Fruit fly (Drosophila melanogaster) whole organism, adult: ENCODE data around the gene CG32638.

Source experiments
- CG12768 ChIP-seq: fragments of 200-800 bp; sonication (Bioruptor generic); optimal IDR thresholded peaks from 2 replicates; lab custom pipeline; 2017; ENCODE audit warnings: missing biosample characterization, missing genetic modification characterization, mild to moderate bottlenecking, moderate library complexity, missing genetic modification reagents
- CG14711 ChIP-seq: fragments of 200-800 bp; sonication (Bioruptor generic); optimal IDR thresholded peaks from 2 replicates; lab custom pipeline; 2018; ENCODE audit warnings: missing biosample characterization, mild to moderate bottlenecking, missing genetic modification characterization, moderate library complexity
- CG1620 ChIP-seq: fragments of 200-800 bp; sonication (Bioruptor generic); optimal IDR thresholded peaks from 2 replicates; lab custom pipeline; 2016; ENCODE audit warnings: missing biosample characterization, missing genetic modification characterization
- CG33017 ChIP-seq: fragments of 200-800 bp; sonication (Bioruptor generic); optimal IDR thresholded peaks from 2 replicates; lab custom pipeline; 2018; ENCODE audit warnings: missing biosample characterization, mild to moderate bottlenecking, missing genetic modification characterization, moderate library complexity
- CG5204 ChIP-seq: fragments of 200-800 bp; sonication (Bioruptor generic); optimal IDR thresholded peaks from 2 replicates; lab custom pipeline; 2016; ENCODE audit warnings: missing biosample characterization, missing genetic modification characterization
- CG7045 ChIP-seq: fragments of 200-800 bp; sonication (Bioruptor generic); optimal IDR thresholded peaks from 2 replicates; lab custom pipeline; 2017; ENCODE audit warnings: missing biosample characterization, mild to moderate bottlenecking, missing genetic modification characterization
- CG7101 ChIP-seq: fragments of 200-800 bp; sonication (Bioruptor generic); optimal IDR thresholded peaks from 2 replicates; lab custom pipeline; 2018; ENCODE audit warnings: missing biosample characterization, mild to moderate bottlenecking, missing genetic modification characterization, moderate library complexity
- Clk ChIP-seq: fragments of 200-800 bp; sonication (Bioruptor generic); optimal IDR thresholded peaks from 2 replicates; lab custom pipeline; 2017; ENCODE audit warnings: missing biosample characterization, missing genetic modification characterization
- Crg-1 ChIP-seq: fragments of 200-800 bp; sonication (Bioruptor generic); optimal IDR thresholded peaks from 2 replicates; lab custom pipeline; 2016; ENCODE audit warnings: missing biosample characterization, missing genetic modification characterization
- Hr96 ChIP-seq: fragments of 200-800 bp; sonication (Bioruptor generic); optimal IDR thresholded peaks from 2 replicates; lab custom pipeline; 2016; ENCODE audit warnings: missing biosample characterization, missing genetic modification characterization
- Mnt ChIP-seq: fragments of 200-800 bp; sonication (Bioruptor generic); optimal IDR thresholded peaks from 2 replicates; lab custom pipeline; 2016; ENCODE audit warnings: missing biosample characterization, mild to moderate bottlenecking, missing genetic modification characterization
- bab1 ChIP-seq: fragments of 200-800 bp; sonication (Bioruptor generic); optimal IDR thresholded peaks from 3 replicates; lab custom pipeline; 2019; ENCODE audit warnings: missing biosample characterization, mild to moderate bottlenecking, missing genetic modification characterization, moderate library complexity
- cic ChIP-seq: fragments of 200-800 bp; sonication (Bioruptor generic); optimal IDR thresholded peaks from 2 replicates; lab custom pipeline; 2017; ENCODE audit warnings: missing biosample characterization, mild to moderate bottlenecking, missing genetic modification characterization, moderate library complexity
- cnc ChIP-seq, 2 experiments: fragments of >200 bp; optimal IDR thresholded peaks; 2 replicates each; lab custom pipeline; 2017
- kay ChIP-seq: fragments of 200-800 bp; sonication (Bioruptor generic); peaks from one replicate; lab custom pipeline; 2016; ENCODE audit warnings: missing biosample characterization, missing genetic modification characterization, borderline replicate concordance
- ovo ChIP-seq: fragments of 200-800 bp; sonication (Bioruptor generic); optimal IDR thresholded peaks from 2 replicates; lab custom pipeline; 2016; ENCODE audit warnings: missing biosample characterization, missing genetic modification characterization
- pad ChIP-seq: fragments of 200-800 bp; sonication (Bioruptor generic); optimal IDR thresholded peaks from 3 replicates; lab custom pipeline; 2017; ENCODE audit warnings: missing biosample characterization, missing genetic modification characterization, mild to moderate bottlenecking, moderate library complexity, missing genetic modification reagents
- tj ChIP-seq: fragments of 200-800 bp; sonication (Bioruptor generic); optimal IDR thresholded peaks from 3 replicates; lab custom pipeline; 2017; ENCODE audit warnings: missing biosample characterization, mild to moderate bottlenecking, missing genetic modification characterization, moderate library complexity
- toe ChIP-seq: fragments of 200-800 bp; sonication (Bioruptor generic); optimal IDR thresholded peaks from 2 replicates; lab custom pipeline; 2016; ENCODE audit warnings: missing biosample characterization, missing genetic modification characterization

Gene CG32638

DNA sequence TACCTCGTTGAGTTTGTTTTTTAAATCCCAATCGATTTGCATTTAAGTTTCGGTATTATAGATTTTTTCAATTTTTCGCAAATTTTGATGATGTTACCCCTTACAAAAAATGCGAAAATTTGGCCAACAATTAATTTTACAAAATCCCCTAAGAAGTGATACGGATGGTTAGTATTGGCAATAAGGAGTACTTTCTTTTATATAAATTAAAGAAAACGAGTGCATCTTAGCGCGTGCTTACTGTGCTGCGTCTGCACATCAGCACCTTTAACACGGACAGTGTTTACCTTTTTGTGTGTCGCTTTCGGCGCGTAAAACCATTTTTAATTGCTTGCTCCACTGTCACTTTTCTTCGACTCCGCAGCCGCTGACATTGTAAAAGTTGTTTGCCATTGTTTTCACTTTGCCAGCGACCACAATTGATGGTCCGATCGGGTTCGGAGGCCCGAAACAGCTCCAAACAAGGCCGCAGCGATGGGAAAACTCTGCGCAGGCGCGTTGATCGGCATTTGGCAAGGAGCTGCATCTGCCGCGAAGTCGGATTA, 14.7 kb downstream of the CG32638 start:
- TF ChIP-seq Clk (GFP tag; lab: Kevin White, UChicago) (no peak), tj (GFP tag; lab: Kevin White, UChicago) (no peak), cic (GFP tag; lab: Kevin White, UChicago) (no peak), cnc (optimal IDR thresholded peaks at IDR 0.05; lab: Kevin White, UChicago) (no peak), CG7101 (tag; lab: Kevin White, UChicago) (no peak), pad (GFP tag; lab: Kevin White, UChicago) (no peak)

DNA sequence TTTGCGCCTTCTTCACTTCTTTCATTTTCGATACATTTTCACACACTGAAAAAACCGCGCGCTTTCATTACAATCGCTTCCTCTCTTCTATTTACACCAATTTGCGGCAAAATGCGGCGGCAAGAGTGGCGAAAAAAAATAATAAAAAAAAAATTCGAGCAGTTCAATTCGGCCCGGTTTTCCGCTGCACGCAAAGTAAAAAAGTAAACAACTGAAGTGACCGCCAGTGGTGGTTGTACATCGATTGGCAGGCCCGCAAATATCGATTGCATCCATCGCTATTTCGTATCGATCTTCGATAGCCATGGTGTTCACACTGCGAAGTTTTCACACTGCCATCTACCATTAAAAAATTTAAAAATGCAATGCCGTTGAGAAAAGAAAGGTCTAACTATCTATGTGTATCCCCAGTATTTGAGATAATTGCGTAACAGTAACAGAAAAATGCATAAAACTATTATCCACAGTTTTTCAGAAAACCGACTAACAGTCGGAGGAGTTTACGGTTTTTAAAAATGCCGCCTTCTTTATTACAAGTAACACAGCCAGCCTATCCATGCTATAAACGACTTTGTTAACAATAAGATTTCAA, 16.3 kb downstream of the CG32638 start, which contains the start of gene Chpf:
TSS of gene Chpf (minus strand) at position 225 of the 592 bp plus-strand sequence.
- TF ChIP-seq CG12768 (GFP tag; lab: Kevin White, UChicago): no peak
- TF ChIP-seq Mnt (GFP tag; lab: Kevin White, UChicago): peak; percentile 34
- TF ChIP-seq bab1: no peak
- TF ChIP-seq cnc (optimal IDR thresholded peaks at IDR 0.05; lab: Kevin White, UChicago): no peak
- no peak for TF ChIP-seq ovo (GFP tag; lab: Kevin White, UChicago)
- no peak for TF ChIP-seq CG1620
- TF ChIP-seq Clk (GFP tag; lab: Kevin White, UChicago): no peak
- no peak for TF ChIP-seq Crg-1 (GFP tag; lab: Kevin White, UChicago)
- peak; percentile 48 for TF ChIP-seq Hr96 (GFP tag; lab: Kevin White, UChicago)
- no peak for TF ChIP-seq cic (GFP tag; lab: Kevin White, UChicago)

DNA sequence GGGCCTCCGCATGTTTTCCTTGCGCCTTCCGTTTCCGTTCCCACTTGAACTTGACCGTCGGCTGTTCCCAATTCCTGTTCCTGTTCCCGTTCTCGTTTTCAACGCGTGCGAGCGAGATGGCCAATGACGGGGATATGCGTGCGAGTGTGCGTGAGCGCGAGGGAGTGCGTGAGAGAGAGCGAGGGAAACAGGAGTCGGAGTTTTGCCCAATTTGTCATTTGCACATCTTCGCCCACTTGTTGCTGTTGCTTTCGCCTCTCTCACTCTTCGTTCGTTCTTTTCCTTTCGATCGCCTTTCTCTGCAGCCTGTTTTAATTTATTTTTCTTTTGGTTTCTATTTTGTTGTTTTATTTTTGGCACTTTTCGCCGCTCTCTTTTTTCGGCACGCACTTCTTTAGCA, 16.8 kb downstream of the CG32638 start:
- TF ChIP-seq Crg-1 (GFP tag; lab: Kevin White, UChicago) (no peak), pad (GFP tag; lab: Kevin White, UChicago) (peak; percentile 18)

DNA sequence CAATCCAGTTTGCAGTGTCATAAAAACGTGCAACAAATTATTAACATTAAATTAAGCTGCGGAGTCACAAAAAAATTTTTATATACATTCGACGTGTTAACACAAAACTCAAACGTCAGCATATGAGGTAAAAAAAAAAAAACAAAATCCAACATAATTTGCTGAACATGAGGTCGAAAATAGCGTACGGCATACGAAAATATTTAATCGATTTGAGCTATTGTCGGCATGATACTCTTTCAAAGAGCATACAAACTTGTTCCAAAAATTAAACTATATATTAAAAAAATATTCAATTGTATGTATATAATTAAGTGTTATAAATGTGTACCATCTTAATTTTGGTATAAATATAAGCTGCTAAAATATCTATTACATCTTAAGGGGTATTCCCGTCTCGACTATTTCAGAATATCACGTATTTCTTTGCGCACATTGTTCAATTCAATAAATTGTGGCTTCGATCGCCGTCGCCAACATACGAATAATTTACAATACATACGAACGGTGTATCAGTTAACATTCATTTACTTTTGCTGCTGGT, 18.9 kb downstream of the CG32638 start:
- TF ChIP-seq tj (GFP tag; lab: Kevin White, UChicago) (peak; percentile 91), Hr96 (GFP tag; lab: Kevin White, UChicago) (no peak), CG14711 (tag; lab: Kevin White, UChicago) (peak; percentile 67), bab1 (peak; percentile 90), CG7101 (tag; lab: Kevin White, UChicago) (peak; percentile 36), ovo (GFP tag; lab: Kevin White, UChicago) (no peak), Mnt (GFP tag; lab: Kevin White, UChicago) (no peak), cnc (optimal IDR thresholded peaks at IDR 0.05; lab: Kevin White, UChicago) (no peak)

DNA sequence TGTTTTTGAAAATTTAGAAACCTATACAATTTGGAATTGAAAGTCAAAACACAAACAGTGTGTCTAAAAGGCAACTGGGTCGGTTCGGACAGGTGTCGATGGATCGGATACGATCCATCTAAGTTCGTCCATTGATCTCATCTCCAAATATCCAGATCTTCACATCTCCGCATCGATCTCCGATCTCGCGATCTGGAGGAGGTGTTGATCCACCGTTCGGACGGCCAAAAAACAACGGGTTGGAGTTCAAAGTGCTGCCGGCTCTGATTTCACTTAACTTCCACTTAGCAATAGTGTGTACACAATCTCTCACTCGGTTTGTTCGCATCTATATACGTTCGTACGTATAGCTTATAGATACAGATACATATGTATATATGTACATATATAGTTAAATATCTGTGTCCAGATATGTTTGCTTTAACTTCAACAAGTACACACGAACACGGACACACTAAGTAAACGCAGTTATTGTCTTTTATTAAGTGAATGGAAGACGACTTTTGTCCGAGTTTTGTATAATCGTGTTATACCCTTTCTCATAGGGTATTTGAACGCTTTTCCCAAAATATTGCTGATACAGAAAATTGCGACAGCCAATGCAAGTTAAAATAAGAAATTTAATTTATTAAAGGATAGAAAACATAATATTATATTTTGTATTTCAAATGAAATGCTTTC, 20.3 kb downstream of the CG32638 start, which contains the start of gene Fer3HCH:
TSS of gene Fer3HCH (minus strand) at position 51 of the 681 bp plus-strand sequence.
- TF ChIP-seq CG14711 (tag; lab: Kevin White, UChicago): peak; percentile 8
- TF ChIP-seq Mnt (GFP tag; lab: Kevin White, UChicago): no peak
- TF ChIP-seq CG7101 (tag; lab: Kevin White, UChicago): peak; percentile 39
- TF ChIP-seq Crg-1 (GFP tag; lab: Kevin White, UChicago): peak; percentile 11
- TF ChIP-seq cic (GFP tag; lab: Kevin White, UChicago): no peak

DNA sequence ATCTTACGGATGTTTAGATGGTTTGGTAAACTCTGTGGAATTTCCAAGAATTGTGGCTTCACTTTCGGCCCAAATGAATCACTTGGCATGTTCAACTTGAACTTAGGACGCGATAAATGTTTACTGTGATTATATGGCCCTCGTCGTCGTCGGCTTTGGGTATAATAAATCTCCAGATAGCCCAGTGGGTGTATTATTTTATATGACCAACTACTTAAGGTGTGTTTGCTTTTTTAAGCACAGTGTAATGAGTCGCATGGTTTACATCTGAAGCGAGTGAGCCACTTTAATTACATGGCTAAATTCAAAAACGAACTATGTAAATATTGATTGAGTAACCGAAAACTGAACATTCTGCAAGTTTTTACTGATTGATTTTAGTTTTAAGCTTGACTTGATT, 23.4 kb downstream of the CG32638 start:
- TF ChIP-seq pad (GFP tag; lab: Kevin White, UChicago) (peak; percentile 21), kay (GFP tag; lab: Kevin White, UChicago) (peak; percentile 65), tj (GFP tag; lab: Kevin White, UChicago) (peak; percentile 9), CG7045 (GFP tag; lab: Kevin White, UChicago) (peak; percentile 47), Mnt (GFP tag; lab: Kevin White, UChicago) (peak; percentile 13), cnc (optimal IDR thresholded peaks at IDR 0.05; lab: Kevin White, UChicago) (no peak), CG33017 (tag; lab: Kevin White, UChicago) (peak; percentile 19), CG14711 (tag; lab: Kevin White, UChicago) (peak; percentile 31), CG1620 (no peak), CG7101 (tag; lab: Kevin White, UChicago) (peak; percentile 60), CG12768 (GFP tag; lab: Kevin White, UChicago) (peak; percentile 22), Crg-1 (GFP tag; lab: Kevin White, UChicago) (no peak), CG5204 (GFP tag; lab: Kevin White, UChicago) (no peak)

DNA sequence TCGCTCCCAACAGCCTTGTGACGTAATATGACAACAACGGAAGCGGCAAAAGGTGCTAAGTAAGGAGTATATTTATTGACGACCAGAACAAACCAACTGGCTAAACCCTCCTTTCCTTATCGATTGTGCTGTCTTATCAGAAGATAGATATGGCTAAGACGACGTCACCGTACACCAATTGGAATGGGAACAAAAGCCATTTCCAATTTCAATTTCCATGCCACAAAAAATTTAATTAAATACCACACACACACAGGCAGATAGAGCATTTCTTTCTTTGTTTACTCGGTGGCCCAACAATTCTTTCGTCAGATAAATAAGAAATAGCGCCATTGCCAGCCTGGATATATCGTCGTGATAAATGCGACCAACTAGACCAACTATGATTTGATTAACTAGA, 24.0 kb downstream of the CG32638 start:
- TF ChIP-seq bab1 (no peak), Mnt (GFP tag; lab: Kevin White, UChicago) (peak; percentile 0), cic (GFP tag; lab: Kevin White, UChicago) (no peak), toe (GFP tag; lab: Kevin White, UChicago) (no peak), CG33017 (tag; lab: Kevin White, UChicago) (no peak), ovo (GFP tag; lab: Kevin White, UChicago) (no peak)
